Fruit fly (Drosophila melanogaster): ENCODE data around the gene mRpL28.

DNA sequence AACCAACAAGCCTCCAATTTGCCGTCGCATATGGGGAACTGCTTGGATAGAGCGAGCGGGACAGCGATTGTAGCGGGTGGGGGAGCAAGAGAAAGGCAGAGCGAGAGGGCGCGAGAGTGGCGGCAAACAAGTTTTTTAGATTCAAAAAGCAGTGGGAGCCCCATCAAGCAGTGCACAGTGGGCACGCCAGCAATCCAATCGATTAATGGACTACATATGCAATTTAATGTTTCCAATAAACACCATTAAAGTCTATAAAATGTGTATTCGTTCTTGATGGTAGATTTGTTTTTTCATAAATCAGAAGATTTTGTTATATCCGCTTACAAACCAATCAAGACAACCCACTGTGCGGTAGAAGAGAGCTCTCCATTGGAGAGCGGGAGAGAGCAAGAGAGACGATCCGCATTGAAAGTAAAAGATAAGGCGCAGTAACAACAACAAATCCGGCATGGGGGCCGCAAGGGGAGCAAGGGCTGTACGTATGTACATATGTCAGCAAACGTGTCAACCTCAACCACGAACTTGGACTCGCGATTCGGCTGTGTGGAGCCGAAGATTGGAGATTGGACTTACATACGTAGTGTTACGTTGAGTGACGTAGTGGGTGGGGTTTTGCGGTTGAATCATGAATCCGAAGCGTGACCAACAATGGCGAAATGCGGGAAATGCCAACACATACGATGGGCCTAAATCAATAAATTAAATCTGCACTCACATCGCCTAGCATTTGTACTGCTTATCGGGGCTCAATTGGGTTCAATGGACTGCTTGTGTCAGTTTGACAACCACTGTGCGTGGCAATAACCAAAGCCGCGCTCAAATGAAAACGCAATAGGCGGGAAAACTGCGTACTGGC is 23.9 kb downstream of the mRpL28 start:
- TF ChIP-seq fru (GFP tag; optimal IDR thresholded peaks at IDR 0.05) (peak; percentile 100), Rel (GFP tag; optimal IDR thresholded peaks at IDR 0.05) (peak; percentile 95), Rel (tag; optimal IDR thresholded peaks at IDR 0.05) (peak; percentile 97), sage (GFP tag; optimal IDR thresholded peaks at IDR 0.05) (peak; percentile 96), GATAd (GFP tag; optimal IDR thresholded peaks at IDR 0.05) (peak; percentile 94)
